Worm (Caenorhabditis elegans) whole organism, late embryonic: ENCODE data around the gene fbxb-54.

ENCODE experiments used
- ceh-22 ChIP-seq: sonication (generic microtip); optimal IDR thresholded peaks from 2 replicates; lab custom pipeline; 2017; ENCODE audit warnings: missing biosample characterization, missing genetic modification characterization
- ceh-9 ChIP-seq: sonication (generic microtip); optimal IDR thresholded peaks from 2 replicates; lab custom pipeline; 2016; ENCODE audit warnings: mild to moderate bottlenecking, missing genetic modification characterization, inconsistent platforms, missing compliant biosample characterization
- dve-1 ChIP-seq: sonication (generic microtip); optimal IDR thresholded peaks from 2 replicates; lab custom pipeline; 2017; ENCODE audit warnings: antibody characterized with exemption, mild to moderate bottlenecking, missing genetic modification characterization, missing compliant biosample characterization
- elt-4 ChIP-seq: sonication (generic microtip); optimal IDR thresholded peaks from 2 replicates; lab custom pipeline; 2016; ENCODE audit warnings: missing genetic modification characterization, missing compliant biosample characterization
- hlh-8 ChIP-seq: sonication (generic microtip); optimal IDR thresholded peaks from 2 replicates; lab custom pipeline; 2016; ENCODE audit warnings: missing genotype, missing genetic modification characterization, missing compliant biosample characterization
- lim-6 ChIP-seq: sonication (generic microtip); optimal IDR thresholded peaks from 2 replicates; lab custom pipeline; 2016; ENCODE audit warnings: missing genetic modification characterization, missing compliant biosample characterization
- madf-2 ChIP-seq: sonication (generic microtip); optimal IDR thresholded peaks from 2 replicates; lab custom pipeline; 2017; ENCODE audit warnings: missing genetic modification characterization, missing compliant biosample characterization
- nhr-11 ChIP-seq: fragments of 150-350 bp; optimal IDR thresholded peaks from 2 replicates; lab custom pipeline; 2014; ENCODE audit warnings: missing biosample characterization, missing genetic modification characterization
- pat-9 ChIP-seq: fragments of 200-800 bp; sonication (Bioruptor generic); optimal IDR thresholded peaks from 2 replicates; lab custom pipeline; 2018; ENCODE audit warnings: mild to moderate bottlenecking, missing genetic modification characterization, moderate library complexity, missing compliant biosample characterization
- pha-4 ChIP-seq: fragments of 150-350 bp; optimal IDR thresholded peaks from 2 replicates; lab custom pipeline; 2018; ENCODE audit warnings: missing biosample characterization, missing genetic modification reagents, missing genetic modification characterization
- sox-4 ChIP-seq: sonication (generic microtip); optimal IDR thresholded peaks from 2 replicates; lab custom pipeline; 2017; ENCODE audit warnings: mild to moderate bottlenecking, missing genetic modification characterization, inconsistent platforms, missing compliant biosample characterization
- tbx-2 ChIP-seq: sonication (generic microtip); optimal IDR thresholded peaks from 2 replicates; lab custom pipeline; 2016; ENCODE audit warnings: missing genetic modification characterization, missing compliant biosample characterization
- tbx-7 ChIP-seq: sonication (generic microtip); optimal IDR thresholded peaks from 2 replicates; lab custom pipeline; 2016; ENCODE audit warnings: missing genotype, missing genetic modification characterization, missing compliant biosample characterization
- unc-86 ChIP-seq: sonication (generic microtip); optimal IDR thresholded peaks from 2 replicates; lab custom pipeline; 2016; ENCODE audit warnings: missing genetic modification characterization, missing compliant biosample characterization

DNA sequence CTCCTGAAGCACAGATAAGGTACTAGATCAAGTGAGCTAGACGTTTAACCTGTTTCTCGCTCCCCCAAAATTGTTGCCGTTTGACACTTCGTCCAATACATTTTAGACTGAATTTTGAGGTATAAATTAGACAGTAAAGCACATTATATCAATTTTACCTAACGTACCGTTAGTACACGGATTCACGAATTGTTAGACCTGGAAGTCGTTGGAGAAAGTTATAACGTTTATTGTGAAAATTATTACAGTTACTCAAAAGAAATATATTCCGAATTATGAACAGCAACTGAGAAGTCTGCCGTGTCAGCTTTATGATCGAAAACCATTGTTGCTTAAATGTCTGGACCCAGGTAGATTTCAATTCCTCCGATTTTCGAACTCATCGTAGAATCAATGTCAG is 4.7 kb upstream of the fbxb-54 start:
- no peak for TF ChIP-seq nhr-11 (tag; lab: Kevin White, UChicago)
- no peak for TF ChIP-seq ceh-9
- no peak for TF ChIP-seq lim-6 (tag; lab: Kevin White, UChicago)
- no peak for TF ChIP-seq tbx-2 (tag; lab: Kevin White, UChicago)
- TF ChIP-seq ceh-22 (tag; lab: Kevin White, UChicago): no peak
- no peak for TF ChIP-seq sox-4 (tag; lab: Kevin White, UChicago)
- TF ChIP-seq hlh-8: no peak
- no peak for TF ChIP-seq pha-4 (tag; lab: Kevin White, UChicago)
- TF ChIP-seq pat-9: no peak
- TF ChIP-seq elt-4 (tag; lab: Kevin White, UChicago): no peak
- no peak for TF ChIP-seq dve-1 (tag; lab: Kevin White, UChicago)
- TF ChIP-seq tbx-7: no peak
- TF ChIP-seq madf-2 (tag; lab: Kevin White, UChicago): no peak
- no peak for TF ChIP-seq unc-86 (tag; lab: Kevin White, UChicago)
